Fruit fly (Drosophila melanogaster) whole organism, prepupa: Measurements from ENCODE around the gene CG33287.
A peak's percentile ranks its signal among the peaks of the same experiment; 100 is the strongest.

Experiments used
- Blimp-1 ChIP-seq: fragments of 200-800 bp; sonication (Bioruptor generic); optimal IDR thresholded peaks from 3 replicates; lab custom pipeline; 2017; ENCODE audit warnings: missing biosample characterization, missing genetic modification characterization, mild to moderate bottlenecking, moderate library complexity, missing genetic modification reagents
- CG10631 ChIP-seq: fragments of 200-800 bp; sonication (Bioruptor generic); optimal IDR thresholded peaks from 2 replicates; lab custom pipeline; 2016; ENCODE audit warnings: missing biosample characterization, missing genetic modification characterization
- CG10669 ChIP-seq: fragments of 200-800 bp; sonication (Bioruptor generic); optimal IDR thresholded peaks from 3 replicates; lab custom pipeline; 2018; ENCODE audit warnings: missing biosample characterization, mild to moderate bottlenecking, missing genetic modification characterization, moderate library complexity
- CG11294 ChIP-seq: fragments of 200-800 bp; sonication (Bioruptor generic); IDR thresholded peaks from 2 replicates; pipeline ENCODE4 v1.3.6; 2022; ENCODE audit warnings: missing biosample characterization, missing genetic modification characterization
- CG11762 ChIP-seq: fragments of 200-800 bp; sonication (Bioruptor generic); optimal IDR thresholded peaks from 3 replicates; lab custom pipeline; 2016; ENCODE audit warnings: missing biosample characterization, missing genetic modification characterization; ENCODE audit not compliant: insufficient read depth
- CG11902 ChIP-seq: fragments of 200-800 bp; sonication (Bioruptor generic); optimal IDR thresholded peaks from 3 replicates; lab custom pipeline; 2016; ENCODE audit warnings: missing biosample characterization, missing genetic modification characterization
- CG15336 ChIP-seq: fragments of 200-800 bp; sonication (Bioruptor generic); IDR thresholded peaks from 2 replicates; pipeline ENCODE4 v1.3.6; 2022; ENCODE audit warnings: missing biosample characterization, missing genetic modification characterization
- CG1621 ChIP-seq: fragments of 200-800 bp; sonication (Bioruptor generic); optimal IDR thresholded peaks from 3 replicates; lab custom pipeline; 2018; ENCODE audit warnings: missing biosample characterization, mild to moderate bottlenecking, missing genetic modification characterization
- CG16779 ChIP-seq: fragments of 200-800 bp; sonication (Bioruptor generic); optimal IDR thresholded peaks from 3 replicates; lab custom pipeline; 2017; ENCODE audit warnings: missing biosample characterization, mild to moderate bottlenecking, missing genetic modification characterization
- CG3032 ChIP-seq: fragments of 200-800 bp; optimal IDR thresholded peaks from 2 replicates; lab custom pipeline; 2019; ENCODE audit warnings: missing biosample characterization, mild to moderate bottlenecking, missing genetic modification characterization, moderate library complexity
- CG34406 ChIP-seq: fragments of 200-800 bp; sonication (Bioruptor generic); optimal IDR thresholded peaks from 3 replicates; lab custom pipeline; 2016; ENCODE audit warnings: missing biosample characterization, missing genetic modification characterization
- CG3919 ChIP-seq: fragments of 200-800 bp; sonication (Bioruptor generic); optimal IDR thresholded peaks from 3 replicates; lab custom pipeline; 2016; ENCODE audit warnings: missing biosample characterization, missing genetic modification characterization
- CG4318 ChIP-seq: fragments of 200-800 bp; sonication (Bioruptor generic); optimal IDR thresholded peaks from 3 replicates; lab custom pipeline; 2017; ENCODE audit warnings: missing biosample characterization, mild to moderate bottlenecking, missing genetic modification characterization
- CG6163 ChIP-seq: fragments of 200-800 bp; sonication (Bioruptor generic); IDR thresholded peaks from 3 replicates; pipeline ENCODE4 v1.3.6; 2022; ENCODE audit warnings: missing biosample characterization, missing genetic modification characterization
- CG6792 ChIP-seq: fragments of 200-800 bp; sonication (Bioruptor generic); optimal IDR thresholded peaks from 3 replicates; lab custom pipeline; 2016; ENCODE audit warnings: missing biosample characterization, missing genetic modification characterization
- CG7368 ChIP-seq: fragments of 200-800 bp; sonication (Bioruptor generic); optimal IDR thresholded peaks from 3 replicates; lab custom pipeline; 2016; ENCODE audit warnings: missing biosample characterization, missing genetic modification characterization
- CG8319 ChIP-seq: fragments of 200-800 bp; sonication (Bioruptor generic); optimal IDR thresholded peaks from 3 replicates; lab custom pipeline; 2016; ENCODE audit warnings: missing biosample characterization, missing genetic modification characterization
- CG8632 ChIP-seq: fragments of 200-800 bp; sonication (Bioruptor generic); optimal IDR thresholded peaks from 3 replicates; lab custom pipeline; 2016; ENCODE audit warnings: missing biosample characterization, missing genetic modification characterization
- CG9139 ChIP-seq: fragments of 200-800 bp; sonication (Bioruptor generic); optimal IDR thresholded peaks from 3 replicates; lab custom pipeline; 2017; ENCODE audit warnings: missing biosample characterization, mild to moderate bottlenecking, missing genetic modification characterization
- Eip78C ChIP-seq: fragments of 200-800 bp; sonication (Bioruptor generic); peaks from one replicate; lab custom pipeline; 2016; ENCODE audit warnings: missing biosample characterization, missing genetic modification characterization
- Eip93F ChIP-seq: fragments of 200-800 bp; sonication (Bioruptor generic); optimal IDR thresholded peaks from 2 replicates; lab custom pipeline; 2016; ENCODE audit warnings: missing biosample characterization, mild to moderate bottlenecking, missing genetic modification characterization
- Ets21C ChIP-seq: fragments of 200-800 bp; sonication (Bioruptor generic); optimal IDR thresholded peaks from 3 replicates; lab custom pipeline; 2016; ENCODE audit warnings: missing biosample characterization, missing genetic modification characterization
- Ets96B ChIP-seq: fragments of 200-800 bp; optimal IDR thresholded peaks from 2 replicates; lab custom pipeline; 2019; ENCODE audit warnings: missing biosample characterization, mild to moderate bottlenecking, missing genetic modification characterization, moderate library complexity
- Gug ChIP-seq: fragments of 200-800 bp; sonication (Bioruptor generic); IDR thresholded peaks from 2 replicates; pipeline ENCODE4 v1.3.6; 2022; ENCODE audit warnings: missing biosample characterization, missing genetic modification characterization
- Hr4 ChIP-seq: fragments of 200-800 bp; sonication (Bioruptor generic); optimal IDR thresholded peaks from 3 replicates; lab custom pipeline; 2016; ENCODE audit warnings: missing biosample characterization, missing genetic modification characterization
- Lpt ChIP-seq: fragments of 200-800 bp; sonication (Bioruptor generic); optimal IDR thresholded peaks from 3 replicates; lab custom pipeline; 2016; ENCODE audit warnings: missing biosample characterization, missing genetic modification characterization
- OdsH ChIP-seq: fragments of 200-800 bp; sonication (Bioruptor generic); optimal IDR thresholded peaks from 3 replicates; lab custom pipeline; 2016; ENCODE audit warnings: missing biosample characterization, missing genetic modification characterization
- Smox ChIP-seq: fragments of 200-800 bp; sonication (Bioruptor generic); optimal IDR thresholded peaks from 3 replicates; lab custom pipeline; 2016; ENCODE audit warnings: missing biosample characterization, missing genetic modification characterization
- Sox102F ChIP-seq: fragments of 200-800 bp; sonication (Bioruptor generic); optimal IDR thresholded peaks from 2 replicates; lab custom pipeline; 2016; ENCODE audit warnings: missing biosample characterization, mild to moderate bottlenecking, missing genetic modification characterization
- Sox14 ChIP-seq: fragments of 200-800 bp; sonication (Bioruptor generic); optimal IDR thresholded peaks from 3 replicates; lab custom pipeline; 2016; ENCODE audit warnings: missing biosample characterization, missing genetic modification characterization
- cyc ChIP-seq: fragments of 200-800 bp; sonication (Bioruptor generic); optimal IDR thresholded peaks from 3 replicates; lab custom pipeline; 2016; ENCODE audit warnings: missing biosample characterization, missing genetic modification characterization
- dac ChIP-seq: fragments of 200-800 bp; sonication (Bioruptor generic); optimal IDR thresholded peaks from 2 replicates; lab custom pipeline; 2017; ENCODE audit warnings: missing biosample characterization, mild to moderate bottlenecking, missing genetic modification characterization
- dsx ChIP-seq: fragments of 200-800 bp; optimal IDR thresholded peaks from 3 replicates; lab custom pipeline; 2019; ENCODE audit warnings: missing biosample characterization, mild to moderate bottlenecking, missing genetic modification characterization, moderate library complexity; ENCODE audit not compliant: poor library complexity, severe bottlenecking
- eg ChIP-seq: fragments of 200-800 bp; sonication (Bioruptor generic); IDR thresholded peaks from 3 replicates; pipeline ENCODE4 v1.3.6; 2022; ENCODE audit warnings: missing biosample characterization, missing genetic modification characterization
- esn ChIP-seq: fragments of 200-800 bp; sonication (Bioruptor generic); optimal IDR thresholded peaks from 2 replicates; lab custom pipeline; 2016; ENCODE audit warnings: missing biosample characterization, mild to moderate bottlenecking, missing genetic modification characterization, moderate library complexity
- fd59A ChIP-seq: fragments of 200-800 bp; sonication (Bioruptor generic); optimal IDR thresholded peaks from 2 replicates; lab custom pipeline; 2017; ENCODE audit warnings: missing biosample characterization, mild to moderate bottlenecking, missing genetic modification characterization, missing genetic modification reagents
- fd85E ChIP-seq: fragments of 200-800 bp; sonication (Bioruptor generic); optimal IDR thresholded peaks from 3 replicates; lab custom pipeline; 2016; ENCODE audit warnings: missing biosample characterization, missing genetic modification characterization
- fkh ChIP-seq: fragments of 200-800 bp; sonication (Bioruptor generic); optimal IDR thresholded peaks from 3 replicates; lab custom pipeline; 2017; ENCODE audit warnings: missing biosample characterization, mild to moderate bottlenecking, missing genetic modification characterization, moderate library complexity
- lz ChIP-seq: fragments of 200-800 bp; sonication (Bioruptor generic); optimal IDR thresholded peaks from 3 replicates; lab custom pipeline; 2016; ENCODE audit warnings: missing biosample characterization, missing genetic modification characterization
- net ChIP-seq: fragments of 200-800 bp; sonication (Bioruptor generic); optimal IDR thresholded peaks from 3 replicates; lab custom pipeline; 2016; ENCODE audit warnings: missing biosample characterization, missing genetic modification characterization
- pdm3 ChIP-seq: fragments of 200-800 bp; sonication (Bioruptor generic); optimal IDR thresholded peaks from 3 replicates; lab custom pipeline; 2016; ENCODE audit warnings: missing biosample characterization, missing genetic modification characterization
- salr ChIP-seq, 2 experiments: fragments of 200-800 bp; sonication (Bioruptor generic); optimal IDR thresholded peaks; 3 replicates each; lab custom pipeline; 2016 to 2018; ENCODE audit warnings: missing biosample characterization in 2 of 2, missing genetic modification characterization in 2 of 2, mild to moderate bottlenecking in 1 of 2
- spab ChIP-seq: fragments of 200-800 bp; sonication (Bioruptor generic); optimal IDR thresholded peaks from 2 replicates; lab custom pipeline; 2017; ENCODE audit warnings: missing biosample characterization, mild to moderate bottlenecking, missing genetic modification characterization, missing genetic modification reagents
- ss ChIP-seq, 2 experiments: fragments of 200-800 bp; sonication (Bioruptor generic); optimal IDR thresholded peaks; 2 replicates in 1 of 2; 3 replicates in 1 of 2; lab custom pipeline; 2017 to 2018; ENCODE audit warnings: mild to moderate bottlenecking in 2 of 2, missing biosample characterization in 2 of 2, missing genetic modification characterization in 2 of 2, moderate library complexity in 1 of 2
- svp ChIP-seq: fragments of 200-800 bp; sonication (Bioruptor generic); peaks from one replicate; lab custom pipeline; 2016; ENCODE audit warnings: missing biosample characterization, missing genetic modification characterization
- topi ChIP-seq: fragments of 200-800 bp; sonication (Bioruptor generic); optimal IDR thresholded peaks from 3 replicates; lab custom pipeline; 2016; ENCODE audit warnings: missing biosample characterization, missing genetic modification characterization
- vri ChIP-seq: fragments of 200-800 bp; sonication (Bioruptor generic); optimal IDR thresholded peaks from 3 replicates; lab custom pipeline; 2016; ENCODE audit warnings: missing biosample characterization, mild to moderate bottlenecking, missing genetic modification characterization

The CG33287 gene

DNA sequence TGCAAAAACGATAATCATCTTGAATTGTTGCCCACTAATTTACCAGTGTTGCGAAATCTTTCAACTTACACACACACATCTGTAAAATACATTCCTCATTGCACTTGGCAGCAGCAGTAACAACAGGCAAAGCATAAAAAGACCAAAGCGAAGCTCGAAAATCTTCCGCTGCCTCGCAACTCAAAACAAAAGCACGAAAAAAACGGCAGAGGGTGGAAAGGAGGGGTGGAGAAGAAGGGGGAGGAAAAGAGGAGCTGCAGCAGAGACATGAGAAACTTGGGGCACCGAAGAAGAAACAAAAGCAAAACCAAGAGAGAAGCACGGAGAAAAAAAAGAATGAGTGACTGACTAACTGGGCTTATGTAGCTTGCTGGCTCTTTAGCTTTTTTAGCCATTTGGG is 43.0 kb upstream of the CG33287 start (continued):
- TF ChIP-seq pdm3 (no peak), CG4318 (GFP tag; lab: Kevin White, UChicago) (no peak), ss (GFP tag; optimal IDR thresholded peaks at IDR 0.05; lab: Kevin White, UChicago) (peak; percentile 63 to 69), CG3919 (GFP tag; lab: Kevin White, UChicago) (peak; percentile 25), topi (GFP tag; lab: Kevin White, UChicago) (no peak), net (GFP tag; lab: Kevin White, UChicago) (no peak), salr (GFP tag; optimal IDR thresholded peaks at IDR 0.05; lab: Kevin White, UChicago) (peak in 1 of 2 experiments; percentile 30), dsx (GFP tag; lab: Kevin White, UChicago) (peak; percentile 70), cyc (GFP tag; lab: Kevin White, UChicago) (no peak), CG11902 (GFP tag; lab: Kevin White, UChicago) (no peak), Blimp-1 (GFP tag; lab: Kevin White, UChicago) (no peak), CG10631 (GFP tag; lab: Kevin White, UChicago) (no peak), CG6163 (GFP tag; lab: Robert Waterston, UW) (peak; percentile 78), Hr4 (no peak), Ets96B (tag; lab: Kevin White, UChicago) (peak; percentile 38), CG8319 (GFP tag; lab: Kevin White, UChicago) (peak; percentile 5), CG8632 (GFP tag; lab: Kevin White, UChicago) (no peak)

dm6 chr3L:21011689-21012088 is 41.2 kb upstream of the CG33287 start:
- TF ChIP-seq esn (GFP tag; lab: Kevin White, UChicago) (no peak), Eip78C (GFP tag; lab: Kevin White, UChicago) (no peak), Ets21C (GFP tag; lab: Kevin White, UChicago) (no peak), Eip93F (no peak), CG6163 (GFP tag; lab: Robert Waterston, UW) (no peak), svp (GFP tag; lab: Kevin White, UChicago) (peak; percentile 64), Sox14 (GFP tag; lab: Kevin White, UChicago) (peak; percentile 9), CG9139 (GFP tag; lab: Kevin White, UChicago) (no peak), CG34406 (GFP tag; lab: Kevin White, UChicago) (no peak), CG10669 (GFP tag; lab: Kevin White, UChicago) (no peak), CG3032 (no peak), CG11294 (no peak), CG1621 (no peak), OdsH (no peak), Lpt (GFP tag; lab: Kevin White, UChicago) (no peak), spab (GFP tag; lab: Kevin White, UChicago) (no peak), vri (GFP tag; lab: Kevin White, UChicago) (peak; percentile 23), Hr4 (no peak), Gug (GFP tag; lab: Robert Waterston, UW) (no peak), dac (GFP tag; lab: Kevin White, UChicago) (no peak)

DNA sequence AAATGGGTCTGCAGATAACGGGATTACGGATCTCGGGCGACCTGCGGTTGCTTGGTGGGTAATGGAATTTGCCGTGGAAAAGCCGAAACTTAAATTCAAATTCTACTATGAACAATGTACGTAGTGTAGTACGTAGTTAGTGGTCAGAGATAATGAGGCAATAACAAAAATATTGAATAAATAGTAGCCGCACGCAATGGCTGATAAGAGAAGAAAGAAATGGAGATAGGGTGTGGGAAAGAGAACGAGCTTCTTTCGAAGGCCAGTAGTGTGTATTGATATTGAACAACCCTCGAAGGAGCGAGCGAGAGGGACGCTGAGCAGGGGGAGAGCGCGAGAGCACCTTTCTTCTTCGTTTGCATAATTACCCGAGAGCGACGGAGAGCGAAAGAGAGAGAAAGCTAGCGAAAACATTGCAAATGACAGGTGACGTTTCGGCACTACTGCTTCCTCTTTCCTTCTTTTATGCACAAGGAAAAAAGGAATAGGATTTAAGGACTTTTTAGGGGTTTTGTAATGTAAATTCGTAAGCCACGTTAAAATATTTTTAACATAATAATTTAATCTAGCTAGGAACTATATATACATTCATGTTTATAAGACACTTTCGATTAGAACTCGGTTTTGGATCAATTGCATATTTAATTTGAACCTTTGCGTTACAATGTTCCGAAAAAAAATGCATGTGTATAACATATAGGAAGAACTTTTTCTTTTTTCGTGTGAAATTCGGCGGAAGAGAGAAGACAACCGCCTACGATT is 40.6 kb upstream of the CG33287 start:
- TF ChIP-seq fd59A (GFP tag; lab: Kevin White, UChicago): peak; percentile 9
- no peak for TF ChIP-seq fd85E (GFP tag; lab: Kevin White, UChicago)
- peak; percentile 30 for TF ChIP-seq Sox14 (GFP tag; lab: Kevin White, UChicago)
- TF ChIP-seq CG4318 (GFP tag; lab: Kevin White, UChicago): peak; percentile 66
- no peak for TF ChIP-seq CG8319 (GFP tag; lab: Kevin White, UChicago)
- TF ChIP-seq Smox (GFP tag; lab: Kevin White, UChicago): peak; percentile 59
- no peak for TF ChIP-seq CG6792 (GFP tag; lab: Kevin White, UChicago)
- peak; percentile 45 for TF ChIP-seq Sox102F (GFP tag; lab: Kevin White, UChicago)
- TF ChIP-seq lz (GFP tag; lab: Kevin White, UChicago): no peak
- TF ChIP-seq OdsH: peak; percentile 72
- TF ChIP-seq fkh (GFP tag; lab: Kevin White, UChicago): peak; percentile 69
- TF ChIP-seq CG6163 (GFP tag; lab: Robert Waterston, UW): peak; percentile 50; the same call in 2 of the 3 replicates
- TF ChIP-seq dsx (GFP tag; lab: Kevin White, UChicago): peak; percentile 13
- TF ChIP-seq CG16779: no peak
- TF ChIP-seq CG15336: peak; percentile 67
- TF ChIP-seq ss (GFP tag; optimal IDR thresholded peaks at IDR 0.05; lab: Kevin White, UChicago): peak; percentile 3 to 8
- no peak for TF ChIP-seq CG7368 (GFP tag; lab: Kevin White, UChicago)
- TF ChIP-seq eg (GFP tag; lab: Robert Waterston, UW): peak; percentile 54; the same call in 2 of the 3 replicates
- peak; percentile 21 for TF ChIP-seq CG11762 (GFP tag; lab: Kevin White, UChicago)
- no peak for TF ChIP-seq CG11902 (GFP tag; lab: Kevin White, UChicago)
